Worm (Caenorhabditis elegans) whole organism, L1 larva: Measurements from ENCODE around the gene K12H6.12.

ENCODE experiments used
- aly-2 ChIP-seq: fragments of 150-350 bp; optimal IDR thresholded peaks from 2 replicates; lab custom pipeline; 2014; ENCODE audit warnings: missing biosample characterization, missing genetic modification characterization
- ama-1 ChIP-seq: fragments of 150-350 bp; optimal IDR thresholded peaks from 2 replicates; lab custom pipeline; 2014
- ceh-63 ChIP-seq: fragments of 200-800 bp; sonication (Bioruptor generic); optimal IDR thresholded peaks from 2 replicates; lab custom pipeline; 2018; ENCODE audit warnings: mild to moderate bottlenecking, missing genetic modification characterization, missing compliant biosample characterization
- ceh-82 ChIP-seq, 3 experiments: fragments of 150-350 bp in 1 of 3; sonication (generic microtip) in 2 of 3; optimal IDR thresholded peaks; 2 replicates each; lab custom pipeline; 2014 to 2017; ENCODE audit warnings: missing biosample characterization in 3 of 3, missing genetic modification characterization in 3 of 3
- ceh-88 ChIP-seq: fragments of 200-800 bp; sonication (Bioruptor generic); IDR thresholded peaks from 2 replicates; pipeline ENCODE4 v1.3.6; 2022; ENCODE audit warnings: missing genetic modification characterization, missing compliant biosample characterization
- ceh-90 ChIP-seq: sonication (generic microtip); optimal IDR thresholded peaks from 2 replicates; lab custom pipeline; 2016; ENCODE audit warnings: missing genetic modification characterization, missing compliant biosample characterization
- dsc-1 ChIP-seq: sonication (generic microtip); optimal IDR thresholded peaks from 2 replicates; lab custom pipeline; 2016; ENCODE audit warnings: mild to moderate bottlenecking, missing genetic modification characterization, missing compliant biosample characterization
- efl-1 ChIP-seq, 4 experiments: fragments of 150-350 bp; optimal IDR thresholded peaks in 3 of 4; peaks in 1 of 4; 1 replicate in 1 of 4; 2 replicates in 3 of 4; lab custom pipeline; 2014; ENCODE audit warnings: missing biosample characterization in 2 of 4, missing genetic modification characterization in 2 of 4, missing genetic modification reagents in 2 of 4
- egl-13 ChIP-seq: sonication (generic microtip); optimal IDR thresholded peaks from 2 replicates; lab custom pipeline; 2016; ENCODE audit warnings: missing genotype, missing genetic modification reagents, missing genetic modification characterization, missing compliant biosample characterization
- egl-27 ChIP-seq, 2 experiments: fragments of 150-350 bp in 1 of 2; sonication (generic microtip); optimal IDR thresholded peaks; 3 replicates each; lab custom pipeline; 2017 to 2018; ENCODE audit warnings: missing biosample characterization in 2 of 2, missing genetic modification characterization in 2 of 2, missing genetic modification reagents in 2 of 2
- elt-2 ChIP-seq: sonication (generic microtip); optimal IDR thresholded peaks from 2 replicates; lab custom pipeline; 2016; ENCODE audit warnings: missing genetic modification characterization, mild to moderate bottlenecking, inconsistent platforms, missing compliant biosample characterization, missing genetic modification reagents
- elt-3 ChIP-seq, 6 experiments: fragments of 150-350 bp in 1 of 6; sonication (generic microtip); optimal IDR thresholded peaks; 2 replicates each; lab custom pipeline; 2017 to 2018; ENCODE audit warnings: missing biosample characterization in 6 of 6, missing genetic modification characterization in 6 of 6, inconsistent platforms in 1 of 6
- fkh-10 ChIP-seq: sonication (generic microtip); optimal IDR thresholded peaks from 2 replicates; lab custom pipeline; 2017; ENCODE audit warnings: missing biosample characterization, missing genetic modification reagents, missing genetic modification characterization
- fkh-4 ChIP-seq: sonication (generic microtip); optimal IDR thresholded peaks from 2 replicates; lab custom pipeline; 2016; ENCODE audit warnings: missing compliant biosample characterization, missing genetic modification characterization, borderline replicate concordance
- fkh-8 ChIP-seq: sonication (generic microtip); optimal IDR thresholded peaks from 2 replicates; lab custom pipeline; 2016; ENCODE audit warnings: mild to moderate bottlenecking, missing genetic modification characterization, missing compliant biosample characterization
- grh-1 ChIP-seq: fragments of 200-800 bp; sonication (Bioruptor generic); IDR thresholded peaks from 2 replicates; pipeline ENCODE4 v1.3.6; 2022; ENCODE audit warnings: missing genetic modification reagents, missing genetic modification characterization, missing compliant biosample characterization
- hlh-17 ChIP-seq: fragments of 200-800 bp; sonication (Bioruptor generic); optimal IDR thresholded peaks from 2 replicates; lab custom pipeline; 2018; ENCODE audit warnings: missing genetic modification characterization, mild to moderate bottlenecking, missing compliant biosample characterization, moderate library complexity, borderline replicate concordance
- hlh-4 ChIP-seq: sonication (generic microtip); optimal IDR thresholded peaks from 2 replicates; lab custom pipeline; 2016; ENCODE audit warnings: mild to moderate bottlenecking, missing genetic modification characterization, missing compliant biosample characterization
- irx-1 ChIP-seq: sonication (generic microtip); optimal IDR thresholded peaks from 2 replicates; lab custom pipeline; 2016; ENCODE audit warnings: missing genetic modification characterization, missing compliant biosample characterization
- jun-1 ChIP-seq: fragments of 150-350 bp; optimal IDR thresholded peaks from 2 replicates; lab custom pipeline; 2014; ENCODE audit warnings: missing biosample characterization, missing genetic modification reagents, missing genetic modification characterization
- lin-15B ChIP-seq: fragments of 150-350 bp; sonication (generic microtip); optimal IDR thresholded peaks from 3 replicates; lab custom pipeline; 2014; ENCODE audit warnings: missing biosample characterization, missing genetic modification characterization
- lir-3 ChIP-seq: sonication (generic microtip); optimal IDR thresholded peaks from 2 replicates; lab custom pipeline; 2016; ENCODE audit warnings: mild to moderate bottlenecking, missing genetic modification characterization, moderate library complexity, missing compliant biosample characterization; ENCODE audit not compliant: poor library complexity
- lsy-2 ChIP-seq, 2 experiments: fragments of 150-350 bp; optimal IDR thresholded peaks; 2 replicates each; lab custom pipeline; 2014; ENCODE audit warnings: missing biosample characterization in 2 of 2, missing genetic modification characterization in 2 of 2
- mef-2 ChIP-seq: fragments of 150-350 bp; optimal IDR thresholded peaks from 2 replicates; lab custom pipeline; 2014; ENCODE audit warnings: missing biosample characterization, missing genetic modification characterization
- mep-1 ChIP-seq: fragments of 150-350 bp; optimal IDR thresholded peaks from 2 replicates; lab custom pipeline; 2014; ENCODE audit warnings: missing biosample characterization, missing genetic modification characterization
- nhr-11 ChIP-seq: fragments of 150-350 bp; optimal IDR thresholded peaks from 2 replicates; lab custom pipeline; 2014; ENCODE audit warnings: missing biosample characterization, missing genetic modification characterization
- nhr-19 ChIP-seq: fragments of 200-800 bp; sonication (Bioruptor generic); conservative IDR thresholded peaks from 2 replicates; pipeline ENCODE4 v1.3.6; 2022; ENCODE audit warnings: missing genetic modification characterization, missing compliant biosample characterization
- nhr-20 ChIP-seq: sonication (generic microtip); optimal IDR thresholded peaks from 2 replicates; lab custom pipeline; 2016; ENCODE audit warnings: mild to moderate bottlenecking, missing genetic modification characterization, missing compliant biosample characterization
- nhr-47 ChIP-seq: sonication (generic microtip); optimal IDR thresholded peaks from 2 replicates; lab custom pipeline; 2016; ENCODE audit warnings: mild to moderate bottlenecking, missing genetic modification characterization, moderate library complexity, missing compliant biosample characterization
- nhr-71 ChIP-seq: sonication (generic microtip); optimal IDR thresholded peaks from 2 replicates; lab custom pipeline; 2016; ENCODE audit warnings: mild to moderate bottlenecking, missing genetic modification characterization, moderate library complexity, missing compliant biosample characterization
- nhr-76 ChIP-seq: sonication (generic microtip); optimal IDR thresholded peaks from 2 replicates; lab custom pipeline; 2017; ENCODE audit warnings: missing biosample characterization, missing genetic modification characterization
- nhr-90 ChIP-seq: sonication (generic microtip); optimal IDR thresholded peaks from 2 replicates; lab custom pipeline; 2016; ENCODE audit warnings: mild to moderate bottlenecking, missing genetic modification characterization, missing compliant biosample characterization; ENCODE audit not compliant: poor library complexity
- pax-3 ChIP-seq: fragments of 200-800 bp; sonication (Bioruptor generic); optimal IDR thresholded peaks from 2 replicates; lab custom pipeline; 2018; ENCODE audit warnings: mild to moderate bottlenecking, missing genetic modification characterization, moderate library complexity, missing compliant biosample characterization
- pqm-1 ChIP-seq: sonication (generic microtip); optimal IDR thresholded peaks from 3 replicates; lab custom pipeline; 2017; ENCODE audit warnings: missing biosample characterization, missing genetic modification characterization
- rnt-1 ChIP-seq: sonication (generic microtip); optimal IDR thresholded peaks from 2 replicates; lab custom pipeline; 2016; ENCODE audit warnings: mild to moderate bottlenecking, missing genetic modification characterization, moderate library complexity, missing compliant biosample characterization
- snpc-4 ChIP-seq: fragments of 150-350 bp; optimal IDR thresholded peaks from 2 replicates; lab custom pipeline; 2014; ENCODE audit warnings: missing biosample characterization, missing genetic modification characterization
- sup-37 ChIP-seq: fragments of 200-800 bp; sonication (Bioruptor generic); optimal IDR thresholded peaks from 2 replicates; lab custom pipeline; 2018; ENCODE audit warnings: mild to moderate bottlenecking, missing genetic modification characterization, missing compliant biosample characterization
- swsn-7 ChIP-seq: sonication (generic microtip); optimal IDR thresholded peaks from 2 replicates; lab custom pipeline; 2016; ENCODE audit warnings: missing genetic modification characterization, missing compliant biosample characterization
- tlp-1 ChIP-seq: fragments of 150-350 bp; optimal IDR thresholded peaks from 2 replicates; lab custom pipeline; 2014; ENCODE audit warnings: missing biosample characterization, missing genetic modification characterization
- unc-130 ChIP-seq: fragments of 150-350 bp; optimal IDR thresholded peaks from 2 replicates; lab custom pipeline; 2017; ENCODE audit warnings: missing biosample characterization, missing genetic modification characterization, inconsistent platforms
- unc-98 ChIP-seq: fragments of 200-800 bp; sonication (Bioruptor generic); IDR thresholded peaks from 2 replicates; pipeline ENCODE4 v1.3.6; 2022; ENCODE audit warnings: missing genetic modification characterization, missing compliant biosample characterization
- xbp-1 ChIP-seq: sonication (generic microtip); optimal IDR thresholded peaks from 2 replicates; lab custom pipeline; 2016; ENCODE audit warnings: missing genetic modification characterization, missing compliant biosample characterization

Gene K12H6.12

DNA sequence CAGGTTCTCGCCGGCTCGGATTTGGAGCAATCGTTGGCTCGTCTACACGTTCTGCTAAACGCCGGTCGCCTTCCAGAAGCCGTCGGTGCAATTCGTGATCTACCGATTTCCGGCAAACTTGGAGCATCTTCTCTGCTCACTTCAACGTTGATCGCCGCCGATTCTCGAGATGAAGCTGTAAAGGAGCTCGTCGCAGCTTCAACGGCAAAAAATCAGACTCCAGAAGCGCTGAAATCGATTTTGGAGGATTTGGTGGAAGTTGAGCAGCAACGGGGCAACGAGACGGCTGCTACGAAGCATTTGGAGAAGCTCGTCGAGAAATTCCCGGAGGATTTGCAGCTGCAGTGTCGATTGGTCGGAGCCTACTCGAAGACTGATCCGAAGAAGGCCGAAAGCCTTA is 16.3 kb upstream of the K12H6.12 start:
- no peak for TF ChIP-seq mef-2 (tag; lab: Kevin White, UChicago)
- no peak for TF ChIP-seq nhr-19
- no peak for TF ChIP-seq ceh-82 (tag; optimal IDR thresholded peaks at IDR 0.05; lab: Kevin White, UChicago)

DNA sequence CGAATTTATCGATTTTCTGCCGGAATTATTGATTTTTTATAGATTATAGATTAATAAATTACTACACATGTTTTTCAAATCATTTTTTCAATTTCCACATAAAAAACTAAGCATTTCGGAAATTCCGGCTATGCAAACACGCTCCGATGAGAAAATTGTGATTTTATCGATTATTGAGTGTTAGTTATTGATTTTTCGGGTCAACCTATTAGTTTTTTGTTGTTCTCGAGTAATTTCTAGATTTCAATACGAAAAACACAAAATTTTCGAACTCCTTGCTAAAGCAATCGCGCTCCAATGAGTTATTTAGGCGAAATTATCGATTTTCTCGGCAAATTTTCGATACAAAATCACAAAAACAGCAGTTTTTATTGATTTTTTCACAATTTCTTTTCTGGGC is 12.5 kb upstream of the K12H6.12 start:
- no peak for TF ChIP-seq xbp-1 (tag; lab: Kevin White, UChicago)
- no peak for TF ChIP-seq fkh-4 (tag; lab: Kevin White, UChicago)
- no peak for TF ChIP-seq swsn-7 (tag; lab: Kevin White, UChicago)
- TF ChIP-seq fkh-10 (GFP tag; lab: Kevin White, UChicago) = no peak
- no peak for TF ChIP-seq sup-37 (GFP tag; lab: Kevin White, UChicago)

DNA sequence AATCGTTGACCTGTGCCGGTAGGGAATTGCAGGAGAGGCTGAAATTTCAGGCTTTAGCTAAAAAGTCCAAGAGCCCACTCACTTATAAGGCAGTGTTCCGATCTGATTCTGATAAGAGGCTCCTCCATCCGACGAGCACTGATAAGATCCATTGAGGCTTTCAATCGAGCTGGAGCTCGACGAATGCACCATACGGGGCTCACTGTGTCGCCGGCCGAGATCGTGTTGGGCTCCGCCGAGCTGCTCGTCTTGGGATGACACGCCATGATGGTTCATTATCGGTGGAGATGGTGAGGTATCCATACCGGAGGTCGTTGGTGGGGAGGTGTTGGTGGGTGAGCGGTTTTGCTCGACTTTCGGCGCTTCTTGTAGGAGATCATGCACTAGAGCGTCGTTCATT is 11.5 kb upstream of the K12H6.12 start:
- no peak for TF ChIP-seq efl-1 (optimal IDR thresholded peaks at IDR 0.05; lab: Kevin White, UChicago)
- peak in 1 of 2 experiments; percentile 87 for TF ChIP-seq efl-1 (GFP tag; optimal IDR thresholded peaks at IDR 0.05 in 1 of 2; lab: Kevin White, UChicago)
- TF ChIP-seq lir-3 = no peak

DNA sequence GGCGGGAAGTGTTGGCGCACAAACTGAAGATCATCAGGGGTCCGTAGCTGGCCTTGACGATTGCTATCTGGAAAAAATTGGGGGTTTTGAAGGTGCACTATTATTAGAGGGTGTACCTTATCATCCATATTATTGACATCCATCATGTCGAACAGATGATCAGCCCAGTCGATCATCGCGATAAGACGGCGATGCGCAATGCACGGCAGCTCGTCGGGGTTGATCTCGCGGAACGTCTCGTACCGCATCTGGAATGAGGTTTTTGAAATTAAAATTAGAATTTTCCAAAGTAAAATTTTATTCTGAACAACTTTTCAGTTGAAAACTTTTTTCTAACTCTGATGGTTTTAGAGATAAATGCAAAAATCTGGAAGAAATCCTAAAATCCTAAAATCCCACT is 10.0 kb upstream of the K12H6.12 start:
- no peak for TF ChIP-seq efl-1 (optimal IDR thresholded peaks at IDR 0.05; lab: Kevin White, UChicago)
- TF ChIP-seq efl-1 (GFP tag; optimal IDR thresholded peaks at IDR 0.05 in 1 of 2; lab: Kevin White, UChicago) = peak in 1 of 2 experiments; percentile 63
- no peak for TF ChIP-seq rnt-1
- no peak for TF ChIP-seq snpc-4
- no peak for TF ChIP-seq hlh-17 (GFP tag; lab: Kevin White, UChicago)

DNA sequence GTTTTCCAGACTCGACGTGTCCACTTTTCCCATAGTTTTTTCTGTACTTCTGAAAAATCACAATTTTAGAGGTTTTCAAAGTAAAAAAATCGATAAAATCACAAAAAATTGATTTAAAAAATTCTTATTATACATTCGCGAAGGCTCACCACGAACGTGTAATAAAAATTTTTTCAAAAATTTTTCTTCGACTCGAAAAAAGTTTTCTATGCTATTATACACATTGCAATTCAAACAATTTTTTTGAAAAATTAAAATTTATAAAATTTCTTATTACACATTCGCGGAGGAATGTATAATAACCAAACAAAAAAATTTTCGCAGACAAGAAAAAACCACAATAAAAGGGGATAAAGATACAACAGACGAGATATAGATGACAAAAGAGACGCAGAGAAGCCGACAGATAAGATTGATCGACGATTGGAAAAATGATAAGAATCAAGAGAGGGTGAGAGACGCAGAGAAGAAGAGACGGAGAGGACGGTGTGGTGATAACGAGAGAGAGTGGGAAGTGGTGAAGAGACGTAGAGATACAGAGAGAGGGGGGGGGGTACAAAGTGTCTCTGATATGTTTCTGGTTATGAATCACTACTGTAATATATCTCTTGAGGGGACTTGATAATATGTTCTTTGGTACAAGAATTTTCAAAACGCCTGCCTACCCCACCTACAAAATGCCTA is 7.3 kb upstream of the K12H6.12 start, which contains the start of gene nhr-119:
Gene nhr-119 (minus strand): TSS at position 51 of the 684 bp plus-strand sequence.
- TF ChIP-seq fkh-8 (tag; lab: Kevin White, UChicago) (no peak), nhr-71 (tag; lab: Kevin White, UChicago) (peak; percentile 94), ceh-88 (GFP tag; lab: Robert Waterston, UW) (no peak), pax-3 (no peak), tlp-1 (no peak), ceh-82 (tag; optimal IDR thresholded peaks at IDR 0.05; lab: Kevin White, UChicago) (no peak), hlh-17 (GFP tag; lab: Kevin White, UChicago) (no peak), elt-3 (tag; optimal IDR thresholded peaks at IDR 0.05; lab: Kevin White, UChicago) (peak in 3 of 6 experiments; percentile 91 to 99 (median 91)), pqm-1 (tag; lab: Kevin White, UChicago) (peak; percentile 18), ama-1 (lab: Kevin White, UChicago) (peak; percentile 0), lsy-2 (tag; optimal IDR thresholded peaks at IDR 0.05; lab: Kevin White, UChicago) (peak; percentile 69 to 74), irx-1 (tag; lab: Kevin White, UChicago) (peak; percentile 28), unc-98 (no peak), elt-2 (tag; lab: Kevin White, UChicago) (peak; percentile 95), nhr-19 (peak; percentile 85), ceh-63 (GFP tag; lab: Kevin White, UChicago) (no peak), nhr-47 (tag; lab: Kevin White, UChicago) (peak; percentile 77), unc-130 (tag; lab: Kevin White, UChicago) (peak; percentile 48), lin-15B (tag; lab: Kevin White, UChicago) (no peak), hlh-4 (no peak), dsc-1 (tag; lab: Kevin White, UChicago) (no peak), nhr-11 (tag; lab: Kevin White, UChicago) (peak; percentile 86), jun-1 (peak; percentile 73), nhr-76 (no peak), aly-2 (no peak), grh-1 (GFP tag; lab: Robert Waterston, UW) (peak; percentile 71), mef-2 (tag; lab: Kevin White, UChicago) (no peak), swsn-7 (tag; lab: Kevin White, UChicago) (peak; percentile 66), egl-27 (tag; optimal IDR thresholded peaks at IDR 0.05; lab: Kevin White, UChicago) (no peak), ceh-90 (tag; lab: Kevin White, UChicago) (no peak), nhr-20 (tag; lab: Kevin White, UChicago) (peak; percentile 90), mep-1 (peak; percentile 52), nhr-90 (tag; lab: Kevin White, UChicago) (peak; percentile 87), egl-13 (no peak), sup-37 (GFP tag; lab: Kevin White, UChicago) (no peak)
